Fruit fly (Drosophila melanogaster): ENCODE measurements around the gene CG11594.
A peak's percentile ranks its signal among the peaks of the same experiment; 100 is the strongest.

CG11594 gene

DNA sequence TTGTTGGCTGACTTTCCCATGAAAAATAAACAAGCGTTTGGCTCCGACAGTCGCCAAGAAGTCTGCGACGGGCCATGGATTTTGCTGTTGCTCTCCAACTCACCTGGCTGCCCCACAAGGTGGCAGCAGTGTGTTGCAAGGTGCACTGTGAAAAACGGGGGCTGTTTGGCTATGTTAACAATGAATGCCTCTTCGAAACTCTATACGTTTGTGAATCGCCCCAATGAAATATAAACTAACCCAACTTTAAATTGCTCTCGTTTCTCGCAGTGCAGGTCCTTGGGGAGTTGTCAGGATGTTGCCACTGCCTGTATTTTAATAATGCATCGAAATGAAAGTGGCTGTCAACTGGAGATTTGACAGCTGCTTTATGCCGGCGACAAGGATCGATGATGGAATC, 11.5 kb downstream of the CG11594 start (continued):
- no peak for TF ChIP-seq Hr38 (GFP tag; optimal IDR thresholded peaks at IDR 0.05)
- TF ChIP-seq CG15336 (GFP tag; IDR thresholded peaks at IDR 0.05) = peak; percentile 23; the same call in 1 of the 2 replicates
- TF ChIP-seq topi (GFP tag; optimal IDR thresholded peaks at IDR 0.05) = no peak
- no peak for TF ChIP-seq CG11902 (GFP tag; optimal IDR thresholded peaks at IDR 0.05)
- TF ChIP-seq svp (GFP tag) = peak; percentile 18
- peak; percentile 32 for TF ChIP-seq CG3032 (tag; optimal IDR thresholded peaks at IDR 0.05)
- TF ChIP-seq CG10669 (GFP tag; optimal IDR thresholded peaks at IDR 0.05) = peak; percentile 34
- TF ChIP-seq CG16779 (tag; optimal IDR thresholded peaks at IDR 0.05) = no peak
- TF ChIP-seq Hr4 (GFP tag; optimal IDR thresholded peaks at IDR 0.05) = peak; percentile 9
- 0 out of 2 replicates have a peak, but pooled peaks have one; percentile 11 for TF ChIP-seq CG11294 (GFP tag; IDR thresholded peaks at IDR 0.05)
- TF ChIP-seq Gug (GFP tag; IDR thresholded peaks at IDR 0.05) = no peak
- TF ChIP-seq CG6163 (GFP tag; IDR thresholded peaks at IDR 0.05) = peak; percentile 60; the same call in 2 of the 3 replicates
- TF ChIP-seq OdsH (GFP tag; optimal IDR thresholded peaks at IDR 0.05) = peak; percentile 4
- TF ChIP-seq Lpt (GFP tag; optimal IDR thresholded peaks at IDR 0.05) = no peak
- no peak for TF ChIP-seq CG11762 (GFP tag; optimal IDR thresholded peaks at IDR 0.05; ENCODE audit: insufficient read depth)
- peak; percentile 10 for TF ChIP-seq CG10631 (GFP tag; optimal IDR thresholded peaks at IDR 0.05)
- TF ChIP-seq achi (GFP tag; optimal IDR thresholded peaks at IDR 0.05) = peak; percentile 13
- TF ChIP-seq CG34406 (GFP tag; optimal IDR thresholded peaks at IDR 0.05) = no peak
- TF ChIP-seq CG8632 (GFP tag; optimal IDR thresholded peaks at IDR 0.05) = no peak
- no peak for TF ChIP-seq dac (GFP tag; optimal IDR thresholded peaks at IDR 0.05)
- TF ChIP-seq Eip93F (GFP tag; optimal IDR thresholded peaks at IDR 0.05) = no peak
- no peak for TF ChIP-seq lz (GFP tag; optimal IDR thresholded peaks at IDR 0.05)
- TF ChIP-seq net (GFP tag; optimal IDR thresholded peaks at IDR 0.05) = no peak
- no peak for TF ChIP-seq vri (GFP tag; optimal IDR thresholded peaks at IDR 0.05)
- no peak for TF ChIP-seq acj6 (GFP tag; optimal IDR thresholded peaks at IDR 0.05)

DNA sequence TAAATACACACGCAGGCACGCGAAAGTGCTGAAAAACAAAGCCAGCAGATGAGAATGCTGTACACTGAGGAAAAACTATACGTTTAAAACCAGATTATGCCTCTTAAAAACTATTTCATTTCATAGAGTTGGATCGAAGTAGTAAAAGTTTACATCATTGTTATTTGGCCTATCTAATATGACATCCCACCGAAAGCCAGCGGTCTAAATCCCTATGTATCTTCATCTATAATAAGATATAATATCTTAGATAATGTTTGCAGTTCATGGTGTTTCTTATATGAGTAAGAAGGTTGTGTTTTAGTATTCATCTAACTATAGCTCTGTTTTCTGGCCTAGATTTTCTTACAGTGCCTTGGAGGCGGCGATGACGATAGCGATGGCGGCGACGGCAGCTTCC, 15.7 kb downstream of the CG11594 start:
- TF ChIP-seq eg (GFP tag; IDR thresholded peaks at IDR 0.05) = no peak
- TF ChIP-seq svp (GFP tag) = peak; percentile 44

DNA sequence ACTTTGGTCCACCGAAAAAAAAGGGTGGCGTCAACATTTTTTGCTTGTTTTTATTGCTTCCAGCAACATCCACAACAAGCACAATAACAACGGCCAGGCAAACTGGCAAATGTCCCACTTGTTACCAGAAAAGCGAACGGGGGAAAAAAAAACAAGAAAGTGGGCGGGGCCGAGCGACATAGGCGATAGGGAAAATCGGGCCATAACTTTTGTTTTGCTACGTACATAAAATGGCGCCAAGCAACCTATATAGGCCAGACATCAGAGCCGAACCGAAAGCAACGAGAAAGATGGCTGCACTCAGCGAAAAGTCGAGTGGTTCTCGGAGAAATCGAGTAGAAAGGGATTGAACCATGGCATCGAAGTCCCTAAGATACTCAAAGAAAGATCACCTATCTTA, 18.6 kb downstream of the CG11594 start:
- TF ChIP-seq CG8119 (GFP tag; IDR thresholded peaks at IDR 0.05) = 0 out of 3 replicates have a peak, but pooled peaks have one; percentile 16
- no peak for TF ChIP-seq dsx (GFP tag; optimal IDR thresholded peaks at IDR 0.05; ENCODE audit: poor library complexity, severe bottlenecking)
- TF ChIP-seq CG32006 (GFP tag; optimal IDR thresholded peaks at IDR 0.05) = peak; percentile 35
- TF ChIP-seq Hr4 (GFP tag; optimal IDR thresholded peaks at IDR 0.05) = peak; percentile 34

DNA sequence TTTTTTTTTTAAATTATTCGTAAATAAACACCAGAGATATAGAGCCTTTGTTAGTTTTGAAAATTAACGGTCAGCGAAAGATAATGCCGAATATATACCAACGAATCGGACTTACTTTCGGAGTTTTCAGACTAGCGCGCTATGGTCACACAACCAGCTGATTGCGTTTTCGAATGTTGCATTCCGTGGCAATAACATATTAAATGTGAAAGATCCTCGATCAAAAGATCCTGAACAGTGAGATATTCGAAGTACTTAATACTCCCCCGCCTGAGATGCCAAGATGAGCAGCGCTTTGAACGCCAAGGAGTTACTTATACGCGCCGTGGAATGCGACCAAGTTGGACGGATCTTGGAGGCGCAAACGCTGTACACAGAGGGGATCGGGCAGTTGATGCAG, 22.5 kb downstream of the CG11594 start, which contains the start of gene CG14985:
Gene CG14985, plus strand, starts transcription at position 159 of the 400 bp plus-strand sequence.
- TF ChIP-seq Sox14 (GFP tag; optimal IDR thresholded peaks at IDR 0.05) = peak; percentile 52
- no peak for TF ChIP-seq pdm3 (GFP tag; optimal IDR thresholded peaks at IDR 0.05)

DNA sequence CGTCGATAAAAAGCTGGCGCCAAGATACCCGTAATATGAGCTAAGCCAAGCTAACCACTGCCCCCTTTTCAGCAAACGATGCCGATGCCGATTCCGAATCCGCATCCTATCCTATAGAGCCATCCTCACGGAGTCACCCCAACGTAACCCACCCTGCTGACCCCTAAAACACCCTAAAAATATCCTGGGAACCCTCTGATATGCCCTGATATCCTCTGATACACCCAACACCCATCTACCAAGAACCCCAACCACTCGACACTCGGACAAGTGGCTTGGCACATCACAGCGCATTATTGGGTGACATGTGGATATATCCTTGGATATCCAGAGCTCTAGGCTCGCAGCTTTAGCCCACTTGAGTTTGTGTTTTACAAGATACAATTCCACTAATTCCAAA, 24.3 kb downstream of the CG11594 start:
- no peak for TF ChIP-seq ss (GFP tag; optimal IDR thresholded peaks at IDR 0.05)

DNA sequence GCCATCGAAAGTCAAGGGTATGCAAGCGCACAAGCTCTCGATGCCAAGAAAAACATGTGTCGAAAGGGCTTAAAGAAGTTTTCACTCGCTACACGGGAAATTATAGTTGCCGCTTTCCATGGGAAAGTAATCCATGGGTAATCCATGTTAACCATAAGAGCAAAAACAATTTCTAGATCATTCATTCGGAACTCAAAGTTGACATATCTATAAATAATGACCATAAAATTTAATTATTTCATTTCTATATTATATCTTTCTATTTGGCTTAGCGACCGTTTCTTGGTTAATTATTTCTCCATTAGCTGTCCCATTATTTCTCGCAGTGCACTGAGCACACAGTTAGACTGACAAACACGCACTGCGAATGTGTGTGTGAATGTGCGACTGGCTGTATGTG, 25.1 kb downstream of the CG11594 start:
- TF ChIP-seq topi (GFP tag; optimal IDR thresholded peaks at IDR 0.05) (no peak), CG1621 (tag; optimal IDR thresholded peaks at IDR 0.05) (no peak), CG6854 (GFP tag; optimal IDR thresholded peaks at IDR 0.05) (no peak), Hr38 (GFP tag; optimal IDR thresholded peaks at IDR 0.05) (no peak), OdsH (GFP tag; optimal IDR thresholded peaks at IDR 0.05) (peak; percentile 27), Smox (GFP tag; optimal IDR thresholded peaks at IDR 0.05) (no peak), CG16779 (tag; optimal IDR thresholded peaks at IDR 0.05) (no peak), CG7368 (GFP tag; optimal IDR thresholded peaks at IDR 0.05) (no peak), vri (GFP tag; optimal IDR thresholded peaks at IDR 0.05) (no peak), CG10631 (GFP tag; optimal IDR thresholded peaks at IDR 0.05) (peak; percentile 16), CG8319 (GFP tag; optimal IDR thresholded peaks at IDR 0.05) (no peak), Sox102F (GFP tag; optimal IDR thresholded peaks at IDR 0.05) (no peak), CG3919 (GFP tag; optimal IDR thresholded peaks at IDR 0.05) (no peak), CG32006 (GFP tag; optimal IDR thresholded peaks at IDR 0.05) (peak; percentile 56), svp (GFP tag) (peak; percentile 53), fkh (GFP tag; optimal IDR thresholded peaks at IDR 0.05) (no peak), esn (GFP tag; optimal IDR thresholded peaks at IDR 0.05) (no peak), CG31627 (GFP tag; optimal IDR thresholded peaks at IDR 0.05) (no peak), CG4318 (GFP tag; optimal IDR thresholded peaks at IDR 0.05) (peak; percentile 1), Hr4 (GFP tag; optimal IDR thresholded peaks at IDR 0.05) (peak; percentile 4), achi (GFP tag; optimal IDR thresholded peaks at IDR 0.05) (peak; percentile 16), CG34406 (GFP tag; optimal IDR thresholded peaks at IDR 0.05) (peak; percentile 21)
